Fruit fly (Drosophila melanogaster) whole organism, embryonic: Measurements from ENCODE around the gene Irbp.

Experiments used
- Blimp-1 ChIP-seq: fragments of 200-800 bp; sonication (Bioruptor generic); optimal IDR thresholded peaks from 3 replicates; lab custom pipeline; 2018; ENCODE audit warnings: missing biosample characterization, missing genetic modification characterization, mild to moderate bottlenecking, moderate library complexity, missing genetic modification reagents
- CG10565 ChIP-seq: fragments of 200-800 bp; sonication (Bioruptor generic); optimal IDR thresholded peaks from 3 replicates; lab custom pipeline; 2016; ENCODE audit warnings: missing biosample characterization, mild to moderate bottlenecking, missing genetic modification characterization
- CG12071 ChIP-seq: fragments of 200-800 bp; sonication (Bioruptor generic); optimal IDR thresholded peaks from 3 replicates; lab custom pipeline; 2018; ENCODE audit warnings: missing biosample characterization, mild to moderate bottlenecking, missing genetic modification characterization
- CG1233 ChIP-seq: fragments of 200-800 bp; sonication (Bioruptor generic); optimal IDR thresholded peaks from 4 replicates; lab custom pipeline; 2018; ENCODE audit warnings: missing biosample characterization, mild to moderate bottlenecking, missing genetic modification characterization
- CG12744 ChIP-seq: fragments of 200-800 bp; sonication (Bioruptor generic); optimal IDR thresholded peaks from 2 replicates; lab custom pipeline; 2016; ENCODE audit warnings: missing biosample characterization, missing genetic modification characterization
- CG13424 ChIP-seq: fragments of 200-800 bp; sonication (Bioruptor generic); optimal IDR thresholded peaks from 2 replicates; lab custom pipeline; 2019; ENCODE audit warnings: missing biosample characterization, mild to moderate bottlenecking, missing genetic modification characterization, moderate library complexity
- CG3065 ChIP-seq: fragments of 200-800 bp; sonication (Bioruptor generic); optimal IDR thresholded peaks from 2 replicates; lab custom pipeline; 2016; ENCODE audit warnings: missing biosample characterization, missing genetic modification characterization
- CG31224 ChIP-seq: fragments of 200-800 bp; sonication (Bioruptor generic); IDR thresholded peaks from 2 replicates; pipeline ENCODE4 v1.3.6; 2022; ENCODE audit warnings: missing biosample characterization, missing genetic modification characterization
- CG32767 ChIP-seq: fragments of 200-800 bp; sonication (Bioruptor generic); IDR thresholded peaks from 2 replicates; pipeline ENCODE4 v1.3.6; 2022; ENCODE audit warnings: missing biosample characterization, missing genetic modification characterization
- CG33213 ChIP-seq: fragments of 200-800 bp; sonication (Bioruptor generic); optimal IDR thresholded peaks from 3 replicates; lab custom pipeline; 2016; ENCODE audit warnings: missing biosample characterization, missing genetic modification characterization
- CG34376 ChIP-seq: fragments of 200-800 bp; sonication (Bioruptor generic); optimal IDR thresholded peaks from 2 replicates; lab custom pipeline; 2018; ENCODE audit warnings: missing biosample characterization, mild to moderate bottlenecking, missing genetic modification characterization
- CG3838 ChIP-seq: fragments of 200-800 bp; sonication (Bioruptor generic); optimal IDR thresholded peaks from 3 replicates; lab custom pipeline; 2016; ENCODE audit warnings: missing biosample characterization, missing genetic modification characterization
- CG4424 ChIP-seq: fragments of 200-800 bp; sonication (Bioruptor generic); optimal IDR thresholded peaks from 3 replicates; lab custom pipeline; 2016; ENCODE audit warnings: missing biosample characterization, missing genetic modification characterization
- CG4854 ChIP-seq: fragments of 200-800 bp; sonication (Bioruptor generic); optimal IDR thresholded peaks from 2 replicates; lab custom pipeline; 2016; ENCODE audit warnings: missing biosample characterization, missing genetic modification characterization, inconsistent platforms
- CG6175 ChIP-seq: fragments of 200-800 bp; sonication (Bioruptor generic); IDR thresholded peaks from 3 replicates; pipeline ENCODE4 v1.3.6; 2022; ENCODE audit warnings: missing biosample characterization, missing genetic modification characterization
- CG7271 ChIP-seq: fragments of 200-800 bp; sonication (Bioruptor generic); optimal IDR thresholded peaks from 2 replicates; lab custom pipeline; 2018; ENCODE audit warnings: missing biosample characterization, mild to moderate bottlenecking, missing genetic modification characterization, moderate library complexity
- CG7357 ChIP-seq: fragments of 200-800 bp; sonication (Bioruptor generic); IDR thresholded peaks from 3 replicates; pipeline ENCODE4 v1.3.6; 2022; ENCODE audit warnings: missing biosample characterization, missing genetic modification characterization
- CG7556 ChIP-seq: fragments of 200-800 bp; sonication (Bioruptor generic); optimal IDR thresholded peaks from 2 replicates; lab custom pipeline; 2017; ENCODE audit warnings: missing biosample characterization, mild to moderate bottlenecking, missing genetic modification characterization
- CG7963 ChIP-seq: fragments of 200-800 bp; sonication (Bioruptor generic); IDR thresholded peaks from 3 replicates; pipeline ENCODE4 v1.3.6; 2022; ENCODE audit warnings: missing biosample characterization, missing genetic modification characterization; ENCODE audit not compliant: partially characterized antibody
- CG9876 ChIP-seq: fragments of 200-800 bp; sonication (Bioruptor generic); optimal IDR thresholded peaks from 2 replicates; lab custom pipeline; 2016; ENCODE audit warnings: missing biosample characterization, missing genetic modification characterization
- CoRest ChIP-seq: fragments of 200-800 bp; sonication (Bioruptor generic); optimal IDR thresholded peaks from 3 replicates; lab custom pipeline; 2018; ENCODE audit warnings: missing biosample characterization, mild to moderate bottlenecking, missing genetic modification characterization, moderate library complexity
- Deaf1 ChIP-seq: fragments of 200-800 bp; optimal IDR thresholded peaks from 3 replicates; lab custom pipeline; 2019; ENCODE audit warnings: missing biosample characterization, mild to moderate bottlenecking, missing genetic modification characterization, moderate library complexity
- GATAe ChIP-seq: fragments of 200-800 bp; sonication (Bioruptor generic); conservative IDR thresholded peaks from 2 replicates; pipeline ENCODE4 v1.3.6; 2022; ENCODE audit warnings: missing biosample characterization, missing genetic modification characterization
- H2.0 ChIP-seq: fragments of 200-800 bp; sonication (Bioruptor generic); IDR thresholded peaks from 2 replicates; pipeline ENCODE4 v1.3.6; 2022; ENCODE audit warnings: missing biosample characterization, missing genetic modification characterization
- Hr3 ChIP-seq: fragments of 200-800 bp; sonication (Bioruptor generic); optimal IDR thresholded peaks from 3 replicates; lab custom pipeline; 2016; ENCODE audit warnings: missing biosample characterization, missing genetic modification characterization
- Mes4 ChIP-seq: fragments of 200-800 bp; sonication (Bioruptor generic); optimal IDR thresholded peaks from 2 replicates; lab custom pipeline; 2016; ENCODE audit warnings: missing biosample characterization, missing genetic modification characterization
- Myb ChIP-seq: fragments of 200-800 bp; sonication (Bioruptor generic); optimal IDR thresholded peaks from 2 replicates; lab custom pipeline; 2016; ENCODE audit warnings: missing biosample characterization, missing genetic modification characterization
- NC2α ChIP-seq: fragments of 200-800 bp; sonication (Bioruptor generic); optimal IDR thresholded peaks from 2 replicates; lab custom pipeline; 2016; ENCODE audit warnings: missing biosample characterization, missing genetic modification characterization
- Nf-YA ChIP-seq: fragments of 200-800 bp; sonication (Bioruptor generic); IDR thresholded peaks from 2 replicates; pipeline ENCODE4 v1.3.6; 2022; ENCODE audit warnings: missing biosample characterization, missing genetic modification characterization
- Nf-YC ChIP-seq: fragments of 200-800 bp; optimal IDR thresholded peaks from 3 replicates; lab custom pipeline; 2019; ENCODE audit warnings: missing biosample characterization, mild to moderate bottlenecking, missing genetic modification characterization, moderate library complexity
- NfI ChIP-seq: fragments of 200-800 bp; sonication (Bioruptor generic); optimal IDR thresholded peaks from 3 replicates; lab custom pipeline; 2018; ENCODE audit warnings: missing biosample characterization, mild to moderate bottlenecking, missing genetic modification characterization, moderate library complexity
- Oaz ChIP-seq: fragments of 200-800 bp; sonication (Bioruptor generic); IDR thresholded peaks from 2 replicates; pipeline ENCODE4 v1.3.6; 2022; ENCODE audit warnings: missing biosample characterization, missing genetic modification characterization
- Sin3A ChIP-seq: fragments of >200 bp; optimal IDR thresholded peaks from 2 replicates; lab custom pipeline; 2018
- Spps ChIP-seq: fragments of 200-800 bp; sonication (Bioruptor generic); optimal IDR thresholded peaks from 2 replicates; lab custom pipeline; 2018; ENCODE audit warnings: missing biosample characterization, mild to moderate bottlenecking, missing genetic modification characterization
- Usf ChIP-seq: fragments of 200-800 bp; sonication (Bioruptor generic); optimal IDR thresholded peaks from 2 replicates; lab custom pipeline; 2017; ENCODE audit warnings: missing genotype, missing biosample characterization, missing genetic modification characterization
- Xrp1 ChIP-seq: fragments of 200-800 bp; sonication (Bioruptor generic); IDR thresholded peaks from 2 replicates; pipeline ENCODE4 v1.3.6; 2022; ENCODE audit warnings: missing biosample characterization, missing genetic modification characterization
- YL-1 ChIP-seq: fragments of 200-800 bp; sonication (Bioruptor generic); optimal IDR thresholded peaks from 3 replicates; lab custom pipeline; 2017; ENCODE audit warnings: missing biosample characterization, mild to moderate bottlenecking, missing genetic modification characterization
- bowl ChIP-seq: fragments of 200-800 bp; sonication (Bioruptor generic); IDR thresholded peaks from 2 replicates; pipeline ENCODE4 v1.3.6; 2022; ENCODE audit warnings: missing biosample characterization, missing genetic modification characterization
- cg ChIP-seq: fragments of 200-800 bp; sonication (Bioruptor generic); optimal IDR thresholded peaks from 3 replicates; lab custom pipeline; 2019; ENCODE audit warnings: missing biosample characterization, mild to moderate bottlenecking, missing genetic modification characterization, moderate library complexity
- chn ChIP-seq: fragments of 200-800 bp; sonication (Bioruptor generic); optimal IDR thresholded peaks from 2 replicates; lab custom pipeline; 2016; ENCODE audit warnings: missing biosample characterization, missing genetic modification characterization
- dati ChIP-seq: fragments of 200-800 bp; sonication (Bioruptor generic); IDR thresholded peaks from 2 replicates; pipeline ENCODE4 v1.3.6; 2022; ENCODE audit warnings: missing biosample characterization, missing genetic modification characterization
- ftz-f1 ChIP-seq: fragments of 200-800 bp; sonication (Bioruptor generic); optimal IDR thresholded peaks from 2 replicates; lab custom pipeline; 2016; ENCODE audit warnings: missing biosample characterization, missing genetic modification characterization
- gfzf ChIP-seq: fragments of 200-800 bp; sonication (Bioruptor generic); optimal IDR thresholded peaks from 2 replicates; lab custom pipeline; 2016; ENCODE audit warnings: missing biosample characterization, mild to moderate bottlenecking, missing genetic modification characterization, moderate library complexity
- grau ChIP-seq: fragments of 200-800 bp; optimal IDR thresholded peaks from 3 replicates; lab custom pipeline; 2019; ENCODE audit warnings: missing biosample characterization, mild to moderate bottlenecking, missing genetic modification characterization, moderate library complexity
- gsb-n ChIP-seq: fragments of 200-800 bp; sonication (Bioruptor generic); optimal IDR thresholded peaks from 3 replicates; lab custom pipeline; 2018; ENCODE audit warnings: missing biosample characterization, mild to moderate bottlenecking, missing genetic modification characterization
- hbn ChIP-seq: fragments of 200-800 bp; sonication (Bioruptor generic); IDR thresholded peaks from 2 replicates; pipeline ENCODE4 v1.3.6; 2022; ENCODE audit warnings: missing biosample characterization, missing genetic modification characterization; ENCODE audit not compliant: partially characterized antibody
- trh ChIP-seq: fragments of 200-800 bp; sonication (Bioruptor generic); optimal IDR thresholded peaks from 2 replicates; lab custom pipeline; 2016; ENCODE audit warnings: missing biosample characterization, missing genetic modification characterization
- tx ChIP-seq: fragments of 200-800 bp; sonication (Bioruptor generic); optimal IDR thresholded peaks from 2 replicates; lab custom pipeline; 2016; ENCODE audit warnings: missing biosample characterization, missing genetic modification characterization
- vvl ChIP-seq: fragments of 200-800 bp; sonication (Bioruptor generic); IDR thresholded peaks from 2 replicates; pipeline ENCODE4 v1.3.6; 2022; ENCODE audit warnings: missing biosample characterization, missing genetic modification characterization
- wdn ChIP-seq: fragments of 200-800 bp; sonication (Bioruptor generic); IDR thresholded peaks from 2 replicates; pipeline ENCODE4 v1.3.6; 2022; ENCODE audit warnings: missing biosample characterization, missing genetic modification characterization
- wek ChIP-seq: fragments of 200-800 bp; sonication (Bioruptor generic); optimal IDR thresholded peaks from 3 replicates; lab custom pipeline; 2018; ENCODE audit warnings: missing biosample characterization, mild to moderate bottlenecking, missing genetic modification characterization, moderate library complexity
- z ChIP-seq: fragments of 200-800 bp; sonication (Bioruptor generic); IDR thresholded peaks from 3 replicates; pipeline ENCODE4 v1.3.6; 2022; ENCODE audit warnings: missing biosample characterization, missing genetic modification characterization

The Irbp gene

DNA sequence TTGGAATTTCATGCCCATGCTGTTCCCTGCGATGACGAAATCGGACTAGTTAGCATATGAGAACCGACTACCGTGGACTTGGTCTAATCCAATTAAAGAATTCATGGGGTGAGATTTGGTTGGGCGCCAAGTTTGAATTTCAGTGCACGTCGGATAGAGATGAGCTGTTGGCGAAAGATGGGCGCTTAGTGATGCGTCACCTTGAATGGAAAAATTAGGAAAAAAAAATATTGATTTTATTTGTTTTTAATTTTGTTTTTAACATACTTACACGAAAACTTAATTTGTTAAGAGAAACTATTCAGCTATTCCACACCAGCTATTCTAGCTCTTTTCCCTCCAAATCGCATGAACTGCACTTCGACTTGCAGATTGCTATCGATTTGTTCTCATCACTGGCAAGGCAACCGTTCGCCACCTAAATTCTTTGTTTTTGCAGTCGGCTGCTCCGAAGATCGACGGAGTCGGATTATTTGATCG is 11.8 kb downstream of the Irbp start, which contains the start of the genes ninaG and Sptz (continued):
- peak; percentile 98 for TF ChIP-seq vvl (GFP tag; lab: Robert Waterston, UW)
- peak; percentile 86 for TF ChIP-seq Mes4 (GFP tag; lab: Kevin White, UChicago)
- TF ChIP-seq YL-1 (GFP tag; lab: Kevin White, UChicago), result peak; percentile 66
- TF ChIP-seq CG10565 (GFP tag; lab: Kevin White, UChicago), result peak; percentile 78
- peak; percentile 90 for TF ChIP-seq CG9876 (GFP tag; lab: Kevin White, UChicago)
- TF ChIP-seq Deaf1, result peak; percentile 82
- no peak for TF ChIP-seq Nf-YC (tag; lab: Kevin White, UChicago)
- peak; percentile 89 for TF ChIP-seq ftz-f1
- peak; percentile 94 for TF ChIP-seq tx (GFP tag; lab: Kevin White, UChicago)
- TF ChIP-seq CG1233, result peak; percentile 85
- TF ChIP-seq grau, result peak; percentile 89
- peak; percentile 95 for TF ChIP-seq H2.0
- TF ChIP-seq Nf-YA (GFP tag; lab: Robert Waterston, UW), result peak; percentile 87
- TF ChIP-seq z (GFP tag; lab: Robert Waterston, UW), result 0 out of 3 replicates have a peak, but pooled peaks have one; percentile 34
- TF ChIP-seq NfI (GFP tag; lab: Kevin White, UChicago), result peak; percentile 90
- TF ChIP-seq cg, result no peak
- TF ChIP-seq Xrp1 (GFP tag; lab: Robert Waterston, UW), result peak; percentile 97
- TF ChIP-seq gsb-n (tag; lab: Kevin White, UChicago), result no peak
- TF ChIP-seq Myb (GFP tag; lab: Kevin White, UChicago), result peak; percentile 79
- TF ChIP-seq CG4854, result no peak
- TF ChIP-seq bowl (GFP tag; lab: Robert Waterston, UW), result peak; percentile 80
- TF ChIP-seq CG7271 (tag; lab: Kevin White, UChicago), result peak; percentile 83
- TF ChIP-seq gfzf (GFP tag; lab: Kevin White, UChicago), result peak; percentile 39
- TF ChIP-seq dati (GFP tag; lab: Robert Waterston, UW), result peak; percentile 71
- TF ChIP-seq wdn (GFP tag; lab: Robert Waterston, UW), result peak; percentile 83
- TF ChIP-seq CG33213 (GFP tag; lab: Kevin White, UChicago), result peak; percentile 93
- peak; percentile 94 for TF ChIP-seq CG32767 (GFP tag; lab: Robert Waterston, UW)
- TF ChIP-seq Sin3A (lab: Kevin White, UChicago), result peak; percentile 83
- TF ChIP-seq Usf (GFP tag; lab: Kevin White, UChicago), result peak; percentile 91
- TF ChIP-seq GATAe (GFP tag; lab: Robert Waterston, UW), result peak; percentile 81
- TF ChIP-seq wek (GFP tag; lab: Kevin White, UChicago), result no peak
- no peak for TF ChIP-seq CG7963 (GFP tag; lab: Robert Waterston, UW)
- TF ChIP-seq CG34376 (GFP tag; lab: Kevin White, UChicago), result peak; percentile 74
- TF ChIP-seq CG7556 (GFP tag; lab: Kevin White, UChicago), result peak; percentile 88
- peak; percentile 92 for TF ChIP-seq CG12744 (GFP tag; lab: Kevin White, UChicago)
- peak; percentile 95 for TF ChIP-seq CoRest (tag; lab: Kevin White, UChicago)
- TF ChIP-seq chn (GFP tag; lab: Kevin White, UChicago), result peak; percentile 97
- TF ChIP-seq Oaz, result peak; percentile 84
- peak; percentile 87 for TF ChIP-seq Spps (tag; lab: Kevin White, UChicago)
- peak; percentile 91 for TF ChIP-seq CG3065 (GFP tag; lab: Kevin White, UChicago)
- peak; percentile 95 for TF ChIP-seq CG4424 (GFP tag; lab: Kevin White, UChicago)
- peak; percentile 90 for TF ChIP-seq CG31224 (GFP tag; lab: Robert Waterston, UW)
- TF ChIP-seq CG13424 (tag; lab: Kevin White, UChicago), result peak; percentile 92
- TF ChIP-seq CG6175 (GFP tag; lab: Robert Waterston, UW), result peak; percentile 89
- TF ChIP-seq trh (GFP tag; lab: Kevin White, UChicago), result peak; percentile 90
- TF ChIP-seq Blimp-1 (GFP tag; lab: Kevin White, UChicago), result peak; percentile 86
- peak; percentile 86 for TF ChIP-seq NC2α (GFP tag; lab: Kevin White, UChicago)
- peak; percentile 95 for TF ChIP-seq Hr3
- peak; percentile 34; the same call in 1 of the 2 replicates for TF ChIP-seq hbn (GFP tag; lab: Robert Waterston, UW)
- peak; percentile 89 for TF ChIP-seq CG3838 (GFP tag; lab: Kevin White, UChicago)
- TF ChIP-seq CG12071 (GFP tag; lab: Kevin White, UChicago), result peak; percentile 48
- TF ChIP-seq CG7357, result peak; percentile 89
